Worm (Caenorhabditis elegans) whole organism, young adult: ENCODE measurements around the gene cin-4.

Source experiments
- Y53F4B.3 ChIP-seq: fragments of 200-800 bp; sonication (Bioruptor generic); IDR thresholded peaks from 2 replicates; pipeline ENCODE4 v1.3.6; 2022; ENCODE audit warnings: missing genetic modification reagents, missing genetic modification characterization, missing compliant biosample characterization
- ceh-91 ChIP-seq: fragments of 200-800 bp; sonication (Bioruptor generic); IDR thresholded peaks from 2 replicates; pipeline ENCODE4 v1.3.6; 2022; ENCODE audit warnings: missing genetic modification reagents, missing genetic modification characterization, missing compliant biosample characterization

DNA sequence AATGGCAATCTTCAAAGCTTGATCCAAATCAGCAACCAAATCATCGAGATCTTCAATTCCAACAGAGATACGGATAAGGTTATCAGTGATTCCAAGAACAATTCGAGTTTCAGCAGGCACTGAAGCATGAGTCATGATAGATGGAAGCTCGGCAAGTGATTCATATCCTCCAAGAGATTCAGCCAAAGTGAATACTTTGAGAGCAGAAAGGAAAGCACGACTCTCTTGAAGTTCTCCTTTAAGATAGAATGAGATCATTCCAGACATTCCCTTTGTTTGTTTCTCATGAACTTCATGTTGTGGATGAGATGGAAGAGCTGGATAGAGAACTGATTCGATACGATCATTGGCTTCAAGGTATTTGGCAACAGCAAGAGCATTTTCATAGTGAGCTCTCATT, 18.2 kb downstream of the cin-4 start:
- no peak for TF ChIP-seq ceh-91 (GFP tag; lab: Robert Waterston, UW)
- no peak for TF ChIP-seq Y53F4B.3
